Fruit fly (Drosophila melanogaster) whole organism, embryonic: ENCODE results near the gene CG31347.

ENCODE experiments used
- ATbp ChIP-seq: fragments of 200-800 bp; sonication (Bioruptor generic); optimal IDR thresholded peaks from 2 replicates; lab custom pipeline; 2017; ENCODE audit warnings: missing biosample characterization, mild to moderate bottlenecking, missing genetic modification characterization, missing genetic modification reagents
- Atf3 ChIP-seq: fragments of 200-800 bp; sonication (Bioruptor generic); optimal IDR thresholded peaks from 3 replicates; lab custom pipeline; 2016; ENCODE audit warnings: missing biosample characterization, missing genetic modification characterization
- CG10209 ChIP-seq: fragments of 200-800 bp; sonication (Bioruptor generic); optimal IDR thresholded peaks from 3 replicates; lab custom pipeline; 2017; ENCODE audit warnings: missing biosample characterization, mild to moderate bottlenecking, missing genetic modification characterization, missing genetic modification reagents
- CG11247 ChIP-seq: fragments of 200-800 bp; sonication (Bioruptor generic); IDR thresholded peaks from 2 replicates; pipeline ENCODE4 v1.3.6; 2022; ENCODE audit warnings: missing biosample characterization, missing genetic modification characterization
- CG11723 ChIP-seq: fragments of 200-800 bp; sonication (Bioruptor generic); optimal IDR thresholded peaks from 2 replicates; lab custom pipeline; 2017; ENCODE audit warnings: missing biosample characterization, mild to moderate bottlenecking, missing genetic modification characterization
- CG12299 ChIP-seq: fragments of 200-800 bp; sonication (Bioruptor generic); optimal IDR thresholded peaks from 2 replicates; lab custom pipeline; 2018; ENCODE audit warnings: missing biosample characterization, mild to moderate bottlenecking, missing genetic modification characterization
- CG12769 ChIP-seq: fragments of 200-800 bp; sonication (Bioruptor generic); optimal IDR thresholded peaks from 2 replicates; lab custom pipeline; 2019; ENCODE audit warnings: missing biosample characterization, mild to moderate bottlenecking, missing genetic modification characterization, moderate library complexity
- CG14441 ChIP-seq: fragments of 200-800 bp; sonication (Bioruptor generic); IDR thresholded peaks from 2 replicates; pipeline ENCODE4 v1.3.6; 2022; ENCODE audit warnings: missing biosample characterization, missing genetic modification characterization
- CG1529 ChIP-seq: fragments of 200-800 bp; sonication (Bioruptor generic); optimal IDR thresholded peaks from 3 replicates; lab custom pipeline; 2018; ENCODE audit warnings: missing biosample characterization, missing genetic modification characterization
- CG16779 ChIP-seq: fragments of 200-800 bp; sonication (Bioruptor generic); IDR thresholded peaks from 2 replicates; pipeline ENCODE4 v1.3.6; 2022; ENCODE audit warnings: missing biosample characterization, missing genetic modification characterization
- CG30431 ChIP-seq: fragments of 200-800 bp; sonication (Bioruptor generic); optimal IDR thresholded peaks from 2 replicates; lab custom pipeline; 2017; ENCODE audit warnings: missing biosample characterization, missing genetic modification characterization
- CG33213 ChIP-seq: fragments of 200-800 bp; sonication (Bioruptor generic); optimal IDR thresholded peaks from 3 replicates; lab custom pipeline; 2016; ENCODE audit warnings: missing biosample characterization, missing genetic modification characterization
- CG4360 ChIP-seq: fragments of 200-800 bp; sonication (Bioruptor generic); IDR thresholded peaks from 2 replicates; pipeline ENCODE4 v1.3.6; 2022; ENCODE audit warnings: missing biosample characterization, missing genetic modification characterization
- CG7786 ChIP-seq: fragments of 200-800 bp; sonication (Bioruptor generic); optimal IDR thresholded peaks from 2 replicates; lab custom pipeline; 2016; ENCODE audit warnings: missing biosample characterization, missing genetic modification characterization
- D19A ChIP-seq: fragments of 200-800 bp; optimal IDR thresholded peaks from 3 replicates; lab custom pipeline; 2019; ENCODE audit warnings: missing biosample characterization, mild to moderate bottlenecking, missing genetic modification characterization, moderate library complexity
- Drgx ChIP-seq: fragments of 200-800 bp; sonication (Bioruptor generic); IDR thresholded peaks from 2 replicates; pipeline ENCODE4 v1.3.6; 2022; ENCODE audit warnings: missing biosample characterization, missing genetic modification characterization
- Eip74EF ChIP-seq, 2 experiments: fragments of 200-800 bp in 1 of 2; fragments of >200 bp in 1 of 2; sonication (Bioruptor generic) in 1 of 2; optimal IDR thresholded peaks; 2 replicates each; lab custom pipeline; 2017 to 2019; ENCODE audit warnings: missing biosample characterization in 2 of 2, missing genetic modification characterization in 2 of 2, mild to moderate bottlenecking in 1 of 2, moderate library complexity in 1 of 2
- Fer1 ChIP-seq: fragments of 200-800 bp; sonication (Bioruptor generic); optimal IDR thresholded peaks from 2 replicates; lab custom pipeline; 2017; ENCODE audit warnings: missing biosample characterization, mild to moderate bottlenecking, missing genetic modification characterization
- H15 ChIP-seq: fragments of 200-800 bp; sonication (Bioruptor generic); IDR thresholded peaks from 3 replicates; pipeline ENCODE4 v1.3.6; 2022; ENCODE audit warnings: missing biosample characterization, missing genetic modification characterization
- MESR4 ChIP-seq: fragments of 200-800 bp; sonication (Bioruptor generic); optimal IDR thresholded peaks from 2 replicates; lab custom pipeline; 2018; ENCODE audit warnings: missing biosample characterization, mild to moderate bottlenecking, missing genetic modification characterization, moderate library complexity
- Mrtf ChIP-seq: fragments of 200-800 bp; sonication (Bioruptor generic); IDR thresholded peaks from 3 replicates; pipeline ENCODE4 v1.3.6; 2022; ENCODE audit warnings: missing biosample characterization, missing genetic modification characterization
- Poxn ChIP-seq: fragments of 200-800 bp; sonication (Bioruptor generic); IDR thresholded peaks from 2 replicates; pipeline ENCODE4 v1.3.6; 2022; ENCODE audit warnings: missing biosample characterization, missing genetic modification characterization
- Vsx1 ChIP-seq: fragments of 200-800 bp; sonication (Bioruptor generic); optimal IDR thresholded peaks from 2 replicates; lab custom pipeline; 2017; ENCODE audit warnings: missing biosample characterization, mild to moderate bottlenecking, missing genetic modification characterization, missing genetic modification reagents
- Xbp1 ChIP-seq: fragments of 200-800 bp; sonication (Bioruptor generic); optimal IDR thresholded peaks from 3 replicates; lab custom pipeline; 2016; ENCODE audit warnings: missing biosample characterization, mild to moderate bottlenecking, missing genetic modification characterization
- YL-1 ChIP-seq: fragments of 200-800 bp; sonication (Bioruptor generic); optimal IDR thresholded peaks from 3 replicates; lab custom pipeline; 2017; ENCODE audit warnings: missing biosample characterization, mild to moderate bottlenecking, missing genetic modification characterization
- ara ChIP-seq: fragments of 200-800 bp; sonication (Bioruptor generic); IDR thresholded peaks from 2 replicates; pipeline ENCODE4 v1.3.6; 2022; ENCODE audit warnings: missing biosample characterization, missing genetic modification characterization
- cad ChIP-seq: fragments of >200 bp; optimal IDR thresholded peaks from 2 replicates; lab custom pipeline; 2017; ENCODE audit warnings: missing biosample characterization, missing genetic modification characterization
- chm ChIP-seq: fragments of 200-800 bp; sonication (Bioruptor generic); IDR thresholded peaks from 2 replicates; pipeline ENCODE4 v1.3.6; 2022; ENCODE audit warnings: missing biosample characterization, missing genetic modification characterization
- ci ChIP-seq: fragments of 200-800 bp; sonication (Bioruptor generic); IDR thresholded peaks from 3 replicates; pipeline ENCODE4 v1.3.6; 2022; ENCODE audit warnings: missing biosample characterization, missing genetic modification characterization
- croc ChIP-seq: fragments of 200-800 bp; sonication (Bioruptor generic); conservative IDR thresholded peaks from 3 replicates; pipeline ENCODE4 v1.3.6; 2022; ENCODE audit warnings: missing biosample characterization, missing genetic modification characterization
- dpn ChIP-seq, 2 experiments: fragments of 200-800 bp; sonication (Bioruptor generic); optimal IDR thresholded peaks; 3 replicates each; lab custom pipeline; 2016; ENCODE audit warnings: missing biosample characterization in 2 of 2, missing genetic modification characterization in 2 of 2
- eyg ChIP-seq: fragments of 200-800 bp; sonication (Bioruptor generic); optimal IDR thresholded peaks from 3 replicates; lab custom pipeline; 2016; ENCODE audit warnings: missing biosample characterization, missing genetic modification characterization
- gcm2 ChIP-seq: fragments of 200-800 bp; sonication (Bioruptor generic); optimal IDR thresholded peaks from 2 replicates; lab custom pipeline; 2016; ENCODE audit warnings: missing biosample characterization, missing genetic modification characterization
- gfzf ChIP-seq: fragments of 200-800 bp; sonication (Bioruptor generic); optimal IDR thresholded peaks from 2 replicates; lab custom pipeline; 2016; ENCODE audit warnings: missing biosample characterization, mild to moderate bottlenecking, missing genetic modification characterization, moderate library complexity
- hb ChIP-seq: fragments of 200-800 bp; sonication (Bioruptor generic); IDR thresholded peaks from 3 replicates; pipeline ENCODE4 v1.3.6; 2022; ENCODE audit warnings: missing biosample characterization, missing genetic modification characterization; ENCODE audit not compliant: partially characterized antibody
- jing ChIP-seq: fragments of 200-800 bp; sonication (Bioruptor generic); optimal IDR thresholded peaks from 2 replicates; lab custom pipeline; 2018; ENCODE audit warnings: missing biosample characterization, mild to moderate bottlenecking, missing genetic modification characterization
- kay ChIP-seq: fragments of 200-800 bp; sonication (Bioruptor generic); optimal IDR thresholded peaks from 2 replicates; lab custom pipeline; 2016; ENCODE audit warnings: missing biosample characterization, missing genetic modification characterization
- knrl ChIP-seq: fragments of 200-800 bp; sonication (Bioruptor generic); IDR thresholded peaks from 3 replicates; pipeline ENCODE4 v1.3.6; 2022; ENCODE audit warnings: missing biosample characterization, missing genetic modification characterization; ENCODE audit not compliant: partially characterized antibody
- lab ChIP-seq: fragments of 200-800 bp; sonication (Bioruptor generic); optimal IDR thresholded peaks from 3 replicates; lab custom pipeline; 2017; ENCODE audit warnings: missing biosample characterization, missing genetic modification characterization, mild to moderate bottlenecking, moderate library complexity, missing genetic modification reagents
- nau ChIP-seq: fragments of 200-800 bp; sonication (Bioruptor generic); optimal IDR thresholded peaks from 3 replicates; lab custom pipeline; 2017; ENCODE audit warnings: missing biosample characterization, mild to moderate bottlenecking, missing genetic modification characterization, missing genetic modification reagents
- oc ChIP-seq: fragments of 200-800 bp; sonication (Bioruptor generic); optimal IDR thresholded peaks from 2 replicates; lab custom pipeline; 2018; ENCODE audit warnings: missing biosample characterization, mild to moderate bottlenecking, missing genetic modification characterization, moderate library complexity
- prd ChIP-seq, 3 experiments: fragments of >200 bp in 2 of 3; fragments of 200-800 bp in 1 of 3; sonication (Bioruptor generic) in 1 of 3; optimal IDR thresholded peaks in 2 of 3; IDR thresholded peaks in 1 of 3; 2 replicates in 2 of 3; 3 replicates in 1 of 3; pipeline versions ENCODE4 v1.3.6 to Lab custom; 2017 to 2022; ENCODE audit warnings: missing biosample characterization in 1 of 3, missing genetic modification characterization in 1 of 3
- sens ChIP-seq: fragments of 200-800 bp; sonication (Bioruptor generic); peaks from one replicate; lab custom pipeline; 2016; ENCODE audit warnings: missing biosample characterization, missing genetic modification characterization
- sob ChIP-seq: fragments of 200-800 bp; sonication (Bioruptor generic); IDR thresholded peaks from 2 replicates; pipeline ENCODE4 v1.3.6; 2022; ENCODE audit warnings: missing biosample characterization, missing genetic modification characterization
- tio ChIP-seq: fragments of 200-800 bp; sonication (Bioruptor generic); optimal IDR thresholded peaks from 2 replicates; lab custom pipeline; 2017; ENCODE audit warnings: missing biosample characterization, missing genetic modification characterization, inconsistent platforms
- toy ChIP-seq: fragments of 200-800 bp; sonication (Bioruptor generic); IDR thresholded peaks from 2 replicates; pipeline ENCODE4 v1.3.6; 2022; ENCODE audit warnings: missing biosample characterization, missing genetic modification characterization
- usp ChIP-seq: fragments of >200 bp; optimal IDR thresholded peaks from 2 replicates; lab custom pipeline; 2017; ENCODE audit warnings: missing biosample characterization, missing genetic modification characterization
- wek ChIP-seq: fragments of 200-800 bp; sonication (Bioruptor generic); optimal IDR thresholded peaks from 3 replicates; lab custom pipeline; 2018; ENCODE audit warnings: missing biosample characterization, mild to moderate bottlenecking, missing genetic modification characterization, moderate library complexity

The CG31347 gene

DNA sequence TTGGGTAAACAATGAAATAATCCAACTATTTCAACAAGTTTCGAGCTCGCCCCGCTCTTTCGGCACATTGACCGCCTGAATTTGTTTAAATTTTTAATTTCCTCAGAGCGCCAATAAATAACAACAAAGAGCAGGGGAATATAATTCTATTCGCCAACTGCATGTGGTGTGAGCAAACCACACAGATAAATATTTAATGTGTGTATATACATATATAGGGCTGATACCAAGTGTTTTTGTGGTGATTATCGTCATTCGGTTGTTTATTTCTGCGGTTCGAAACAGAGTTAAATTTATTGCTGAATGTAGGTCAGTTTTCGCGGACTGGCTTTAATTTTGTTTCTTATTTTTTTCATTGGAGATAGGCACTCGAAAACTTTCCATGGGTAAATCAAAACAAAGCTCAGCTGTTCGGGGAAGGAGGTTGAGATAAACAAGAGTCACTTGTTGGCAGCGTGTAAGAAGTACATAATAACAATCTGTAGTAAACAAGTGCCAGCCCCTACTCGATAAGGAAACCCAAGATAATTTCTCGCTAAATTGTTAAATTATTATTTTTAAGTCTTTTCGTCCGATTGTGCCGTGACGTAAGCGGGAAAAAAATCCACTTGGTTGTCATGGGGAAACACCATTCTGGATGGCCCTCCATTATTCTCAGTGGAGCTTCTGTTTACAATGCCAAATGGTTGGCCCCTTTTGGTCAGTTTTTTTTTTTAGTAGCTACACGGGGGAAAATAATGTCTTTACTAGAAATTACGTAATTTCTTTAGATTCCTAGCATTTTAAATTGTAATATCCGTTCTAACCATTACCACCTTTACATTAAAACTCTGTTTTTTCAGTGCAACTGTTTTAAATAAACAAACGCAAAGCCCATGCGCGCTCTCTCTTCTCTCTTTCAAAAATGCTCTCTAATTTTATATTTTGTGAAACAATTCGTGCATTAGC, 25.5 kb upstream of the CG31347 start (continued):
- TF ChIP-seq ci (GFP tag; lab: Robert Waterston, UW) (peak; percentile 52; the same call in 2 of the 3 replicates), ATbp (GFP tag; lab: Kevin White, UChicago) (peak; percentile 52), chm (no peak; the same call in 1 of the 2 replicates), CG11723 (GFP tag; lab: Kevin White, UChicago) (peak; percentile 13), CG16779 (GFP tag; lab: Robert Waterston, UW) (0 out of 2 replicates have a peak, but pooled peaks have one; percentile 46), Xbp1 (peak; percentile 49), toy (no peak), CG12769 (tag; lab: Kevin White, UChicago) (no peak), CG12299 (tag; lab: Kevin White, UChicago) (peak; percentile 31), wek (peak; percentile 22), CG14441 (GFP tag; lab: Robert Waterston, UW) (peak; percentile 72), jing (GFP tag; lab: Kevin White, UChicago) (peak; percentile 8), Poxn (GFP tag; lab: Robert Waterston, UW) (no peak), CG4360 (GFP tag; lab: Robert Waterston, UW) (no peak), YL-1 (GFP tag; lab: Kevin White, UChicago) (no peak), kay (GFP tag; lab: Kevin White, UChicago) (peak; percentile 42), knrl (GFP tag; lab: Robert Waterston, UW) (no peak), dpn (GFP tag; optimal IDR thresholded peaks at IDR 0.05; lab: Kevin White, UChicago) (peak; percentile 25 to 57), Eip74EF (GFP tag; optimal IDR thresholded peaks at IDR 0.05; lab: Kevin White, UChicago) (no peak), Mrtf (GFP tag; lab: Robert Waterston, UW) (peak; percentile 65; the same call in 2 of the 3 replicates), cad (GFP tag; lab: Kevin White, UChicago) (no peak), Atf3 (peak; percentile 11), Fer1 (GFP tag; lab: Kevin White, UChicago) (peak; percentile 58), Vsx1 (GFP tag; lab: Kevin White, UChicago) (no peak), MESR4 (GFP tag; lab: Kevin White, UChicago) (no peak), usp (GFP tag; lab: Kevin White, UChicago) (no peak), croc (GFP tag; lab: Robert Waterston, UW) (0 out of 3 replicates have a peak, but pooled peaks have one; percentile 32), oc (tag; lab: Kevin White, UChicago) (no peak), gfzf (GFP tag; lab: Kevin White, UChicago) (no peak), lab (GFP tag; lab: Kevin White, UChicago) (peak; percentile 81), ara (GFP tag; lab: Robert Waterston, UW) (0 out of 2 replicates have a peak, but pooled peaks have one; percentile 19), CG30431 (GFP tag; lab: Kevin White, UChicago) (no peak), prd (optimal IDR thresholded peaks at IDR 0.05; lab: Kevin White, UChicago) (no peak), prd (GFP tag; IDR thresholded peaks at IDR 0.05; lab: Robert Waterston, UW) (peak; percentile 70), H15 (GFP tag; lab: Robert Waterston, UW) (peak; percentile 60; the same call in 1 of the 3 replicates), gcm2 (no peak), D19A (tag; lab: Kevin White, UChicago) (no peak), CG10209 (GFP tag; lab: Kevin White, UChicago) (peak; percentile 45), CG7786 (GFP tag; lab: Kevin White, UChicago) (peak; percentile 20), Drgx (peak; percentile 68), hb (GFP tag; lab: Robert Waterston, UW) (no peak), CG11247 (GFP tag; lab: Robert Waterston, UW) (0 out of 2 replicates have a peak, but pooled peaks have one; percentile 10), CG33213 (GFP tag; lab: Kevin White, UChicago) (no peak), CG1529 (GFP tag; lab: Kevin White, UChicago) (peak; percentile 13), tio (GFP tag; lab: Kevin White, UChicago) (peak; percentile 22), eyg (GFP tag; lab: Kevin White, UChicago) (peak; percentile 14), nau (GFP tag; lab: Kevin White, UChicago) (peak; percentile 3), sens (GFP tag; lab: Kevin White, UChicago) (peak; percentile 92), sob (GFP tag; lab: Robert Waterston, UW) (peak; percentile 62)
